Worm (Caenorhabditis elegans) whole organism, midembryonic: Measurements from ENCODE around the gene C18B2.4.

Experiments used
- flt-1 ChIP-seq: fragments of 200-800 bp; sonication (Bioruptor generic); IDR thresholded peaks from 2 replicates; pipeline ENCODE4 v1.3.6; 2022; ENCODE audit warnings: missing genetic modification characterization, missing compliant biosample characterization
- ref-1 ChIP-seq: fragments of 200-800 bp; sonication (Bioruptor generic); conservative IDR thresholded peaks from 2 replicates; pipeline ENCODE4 v1.3.6; 2022; ENCODE audit warnings: missing genetic modification reagents, missing genetic modification characterization, missing compliant biosample characterization
- ztf-23 ChIP-seq: fragments of 200-800 bp; sonication (Bioruptor generic); IDR thresholded peaks from 2 replicates; pipeline ENCODE4 v1.3.6; 2022; ENCODE audit warnings: missing genetic modification reagents, missing genetic modification characterization, missing compliant biosample characterization

ce11 chrX:3645924-3646323 is 40.4 kb upstream of the C18B2.4 start:
- no peak for TF ChIP-seq flt-1
- TF ChIP-seq ztf-23 (GFP tag; lab: Robert Waterston, UW): no peak
- no peak for TF ChIP-seq ref-1 (GFP tag; lab: Robert Waterston, UW)
